Worm (Caenorhabditis elegans): ENCODE data around the gene hint-3.

- no peak for TF ChIP-seq aly-2 (tag; optimal IDR thresholded peaks at IDR 0.05)
- no peak for TF ChIP-seq pqm-1 (tag; optimal IDR thresholded peaks at IDR 0.05)
- no peak for TF ChIP-seq F37D6.2 (tag; optimal IDR thresholded peaks at IDR 0.05)
- no peak for TF ChIP-seq snpc-4 (tag; optimal IDR thresholded peaks at IDR 0.05)
- TF ChIP-seq nhr-237 (tag; optimal IDR thresholded peaks at IDR 0.05): no peak
- TF ChIP-seq hlh-11 (tag; optimal IDR thresholded peaks at IDR 0.05): no peak
- TF ChIP-seq ama-1 (optimal IDR thresholded peaks at IDR 0.05): no peak
- no peak for TF ChIP-seq ces-1 (GFP tag; optimal IDR thresholded peaks at IDR 0.05)
- TF ChIP-seq nhr-6 (tag; optimal IDR thresholded peaks at IDR 0.05): no peak
- TF ChIP-seq T26A8.4 (GFP tag; IDR thresholded peaks at IDR 0.05): no peak
- TF ChIP-seq F44E2.7 (GFP tag; IDR thresholded peaks at IDR 0.05): no peak
Observed at ce11 chrV:7737710-7738109, 22.6 kb upstream of the hint-3 start, which contains the start of gene srr-9.
